Worm (Caenorhabditis elegans) whole organism, midembryonic: Measurements from ENCODE around the gene K04C2.8.

Source experiments
- cog-1 ChIP-seq: sonication (generic microtip); optimal IDR thresholded peaks from 2 replicates; lab custom pipeline; 2016; ENCODE audit warnings: missing genetic modification characterization, missing compliant biosample characterization
- flt-1 ChIP-seq: fragments of 200-800 bp; sonication (Bioruptor generic); IDR thresholded peaks from 2 replicates; pipeline ENCODE4 v1.3.6; 2022; ENCODE audit warnings: missing genetic modification characterization, missing compliant biosample characterization
- klf-2 ChIP-seq: fragments of 200-800 bp; sonication (Bioruptor generic); conservative IDR thresholded peaks from 2 replicates; pipeline ENCODE4 v1.3.6; 2022; ENCODE audit warnings: missing genetic modification reagents, missing genetic modification characterization, missing compliant biosample characterization
- med-1 ChIP-seq: sonication (generic microtip); optimal IDR thresholded peaks from 2 replicates; lab custom pipeline; 2017; ENCODE audit warnings: missing genetic modification characterization, mild to moderate bottlenecking, missing compliant biosample characterization, antibody characterized with exemption, missing genetic modification reagents; ENCODE audit not compliant: insufficient read depth
- tab-1 ChIP-seq: fragments of 200-800 bp; sonication (Bioruptor generic); IDR thresholded peaks from 2 replicates; pipeline ENCODE4 v1.3.6; 2022; ENCODE audit warnings: missing genetic modification characterization, missing compliant biosample characterization
- ztf-29 ChIP-seq: fragments of 200-800 bp; sonication (Bioruptor generic); IDR thresholded peaks from 2 replicates; pipeline ENCODE4 v1.3.6; 2022; ENCODE audit warnings: missing genetic modification reagents, missing genetic modification characterization, missing compliant biosample characterization

- TF ChIP-seq cog-1 (tag; lab: Kevin White, UChicago) (peak; percentile 67), klf-2 (GFP tag; lab: Robert Waterston, UW) (peak; percentile 88), flt-1 (peak; percentile 93), tab-1 (GFP tag; lab: Robert Waterston, UW) (peak; percentile 89), ztf-29 (GFP tag; lab: Robert Waterston, UW) (peak; percentile 82), med-1 (peak; percentile 38)
Observed at ce11 chrIII:6887574-6887973, 17.5 kb downstream of the K04C2.8 start.
